Fruit fly (Drosophila melanogaster): ENCODE data around the gene Gr10a.

Gr10a gene

DNA sequence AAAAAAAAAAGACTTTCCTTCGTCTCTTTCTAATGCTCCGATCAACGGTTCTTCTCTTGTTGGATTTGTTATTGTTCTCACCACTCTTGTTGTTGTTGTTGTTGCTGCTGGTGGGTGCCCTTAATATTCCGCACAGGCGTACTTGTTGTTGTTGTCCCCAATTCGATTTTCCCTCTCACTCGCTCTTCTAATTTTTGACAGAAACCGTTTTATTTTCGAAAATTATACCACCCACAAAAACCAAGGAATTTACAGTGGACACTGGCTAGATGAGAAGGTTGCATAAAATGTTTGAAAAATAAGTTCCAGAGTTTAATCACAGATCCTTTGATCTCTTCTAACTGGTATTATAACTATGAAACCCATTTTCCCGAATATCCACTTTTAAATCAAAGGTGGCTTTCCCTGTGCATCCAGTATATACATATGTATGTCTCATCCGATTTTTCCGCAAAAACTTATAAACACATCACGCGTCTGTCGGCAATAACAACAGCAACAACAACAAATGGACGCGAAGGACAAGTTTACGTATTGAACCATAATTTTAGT, 25.8 kb downstream of the Gr10a start (continued):
- TF ChIP-seq CG32772 (GFP tag; IDR thresholded peaks at IDR 0.05) (0 out of 2 replicates have a peak, but pooled peaks have one; percentile 24), pros (GFP tag; optimal IDR thresholded peaks at IDR 0.05) (no peak), Poxn (GFP tag; IDR thresholded peaks at IDR 0.05) (no peak; the same call in 1 of the 2 replicates), CG31388 (GFP tag; optimal IDR thresholded peaks at IDR 0.05) (no peak), lola (GFP tag; optimal IDR thresholded peaks at IDR 0.05) (no peak), stwl (tag; optimal IDR thresholded peaks at IDR 0.05) (no peak), luna (GFP tag; optimal IDR thresholded peaks at IDR 0.05) (peak; percentile 10), mam (GFP tag; optimal IDR thresholded peaks at IDR 0.05) (peak; percentile 19), fd3F (GFP tag; optimal IDR thresholded peaks at IDR 0.05) (peak; percentile 46), Hmx (GFP tag; optimal IDR thresholded peaks at IDR 0.05) (no peak), CG14710 (tag; optimal IDR thresholded peaks at IDR 0.05) (no peak), BtbVII (GFP tag; optimal IDR thresholded peaks at IDR 0.05) (no peak), CG2875 (GFP tag; optimal IDR thresholded peaks at IDR 0.05) (no peak), Awh (GFP tag; IDR thresholded peaks at IDR 0.05) (no peak), Lim3 (GFP tag; IDR thresholded peaks at IDR 0.05) (no peak), trh (GFP tag; optimal IDR thresholded peaks at IDR 0.05) (no peak), amos (GFP tag; IDR thresholded peaks at IDR 0.05; ENCODE audit: partially characterized antibody) (no peak), CG12071 (GFP tag; optimal IDR thresholded peaks at IDR 0.05) (no peak), grn (GFP tag; optimal IDR thresholded peaks at IDR 0.05) (no peak), CoRest (tag; optimal IDR thresholded peaks at IDR 0.05) (peak; percentile 17), hkb (optimal IDR thresholded peaks at IDR 0.05) (no peak), hkb (GFP tag; IDR thresholded peaks at IDR 0.05) (peak; percentile 56; the same call in 1 of the 2 replicates), gem (tag; optimal IDR thresholded peaks at IDR 0.05) (peak; percentile 59), wor (GFP tag; IDR thresholded peaks at IDR 0.05) (peak; percentile 35; the same call in 1 of the 2 replicates), Asciz (GFP tag; optimal IDR thresholded peaks at IDR 0.05) (no peak), vvl (GFP tag; IDR thresholded peaks at IDR 0.05) (peak; percentile 75), CG43689 (GFP tag; IDR thresholded peaks at IDR 0.05) (no peak), Ets97D (GFP tag; optimal IDR thresholded peaks at IDR 0.05) (no peak), CG17912 (GFP tag; optimal IDR thresholded peaks at IDR 0.05) (no peak), org-1 (GFP tag; optimal IDR thresholded peaks at IDR 0.05) (no peak), eyg (GFP tag; optimal IDR thresholded peaks at IDR 0.05) (no peak), CG10462 (GFP tag; optimal IDR thresholded peaks at IDR 0.05) (no peak), PHDP (tag; optimal IDR thresholded peaks at IDR 0.05) (peak; percentile 33), tup (GFP tag; optimal IDR thresholded peaks at IDR 0.05) (no peak), ham (GFP tag; IDR thresholded peaks at IDR 0.05) (no peak), Six4 (GFP tag; optimal IDR thresholded peaks at IDR 0.05) (no peak), HmgD (GFP tag; optimal IDR thresholded peaks at IDR 0.05) (no peak), CG9817 (tag; optimal IDR thresholded peaks at IDR 0.05) (peak; percentile 64), Med (GFP tag) (peak; percentile 95), chn (GFP tag; optimal IDR thresholded peaks at IDR 0.05) (no peak), ken (GFP tag; IDR thresholded peaks at IDR 0.05) (0 out of 3 replicates have a peak, but pooled peaks have one; percentile 55), cas (GFP tag; IDR thresholded peaks at IDR 0.05) (no peak), H15 (GFP tag; IDR thresholded peaks at IDR 0.05) (no peak), row (GFP tag; IDR thresholded peaks at IDR 0.05) (peak; percentile 66), Sin3A (optimal IDR thresholded peaks at IDR 0.05) (no peak), Dip2 (GFP tag; IDR thresholded peaks at IDR 0.05) (no peak), gcm2 (GFP tag; optimal IDR thresholded peaks at IDR 0.05) (no peak), CG2116 (GFP tag; optimal IDR thresholded peaks at IDR 0.05) (no peak), CG15269 (tag; optimal IDR thresholded peaks at IDR 0.05) (peak; percentile 70), jumu (GFP tag; optimal IDR thresholded peaks at IDR 0.05) (no peak), CG17361 (GFP tag; IDR thresholded peaks at IDR 0.05) (no peak), Antp (GFP tag; optimal IDR thresholded peaks at IDR 0.05) (peak; percentile 43)
